Fruit fly (Drosophila melanogaster) whole organism, adult: ENCODE results near the gene PolI.

Source experiments
- CG11617 ChIP-seq: fragments of 200-800 bp; sonication (Bioruptor generic); optimal IDR thresholded peaks from 2 replicates; lab custom pipeline; 2017; ENCODE audit warnings: mild to moderate bottlenecking, missing biosample characterization, missing genetic modification reagents, missing genetic modification characterization
- CG12768 ChIP-seq: fragments of 200-800 bp; sonication (Bioruptor generic); optimal IDR thresholded peaks from 2 replicates; lab custom pipeline; 2017; ENCODE audit warnings: missing biosample characterization, missing genetic modification characterization, mild to moderate bottlenecking, moderate library complexity, missing genetic modification reagents
- CG14711 ChIP-seq: fragments of 200-800 bp; sonication (Bioruptor generic); optimal IDR thresholded peaks from 2 replicates; lab custom pipeline; 2018; ENCODE audit warnings: missing biosample characterization, mild to moderate bottlenecking, missing genetic modification characterization, moderate library complexity
- CG1620 ChIP-seq: fragments of 200-800 bp; sonication (Bioruptor generic); optimal IDR thresholded peaks from 2 replicates; lab custom pipeline; 2016; ENCODE audit warnings: missing biosample characterization, missing genetic modification characterization
- CG33017 ChIP-seq: fragments of 200-800 bp; sonication (Bioruptor generic); optimal IDR thresholded peaks from 2 replicates; lab custom pipeline; 2018; ENCODE audit warnings: missing biosample characterization, mild to moderate bottlenecking, missing genetic modification characterization, moderate library complexity
- CG5204 ChIP-seq: fragments of 200-800 bp; sonication (Bioruptor generic); optimal IDR thresholded peaks from 2 replicates; lab custom pipeline; 2016; ENCODE audit warnings: missing biosample characterization, missing genetic modification characterization
- CG7045 ChIP-seq: fragments of 200-800 bp; sonication (Bioruptor generic); optimal IDR thresholded peaks from 2 replicates; lab custom pipeline; 2017; ENCODE audit warnings: missing biosample characterization, mild to moderate bottlenecking, missing genetic modification characterization
- CG7101 ChIP-seq: fragments of 200-800 bp; sonication (Bioruptor generic); optimal IDR thresholded peaks from 2 replicates; lab custom pipeline; 2018; ENCODE audit warnings: missing biosample characterization, mild to moderate bottlenecking, missing genetic modification characterization, moderate library complexity
- Clk ChIP-seq: fragments of 200-800 bp; sonication (Bioruptor generic); optimal IDR thresholded peaks from 2 replicates; lab custom pipeline; 2017; ENCODE audit warnings: missing biosample characterization, missing genetic modification characterization
- Crg-1 ChIP-seq: fragments of 200-800 bp; sonication (Bioruptor generic); optimal IDR thresholded peaks from 2 replicates; lab custom pipeline; 2016; ENCODE audit warnings: missing biosample characterization, missing genetic modification characterization
- Hr96 ChIP-seq: fragments of 200-800 bp; sonication (Bioruptor generic); optimal IDR thresholded peaks from 2 replicates; lab custom pipeline; 2016; ENCODE audit warnings: missing biosample characterization, missing genetic modification characterization
- Mnt ChIP-seq: fragments of 200-800 bp; sonication (Bioruptor generic); optimal IDR thresholded peaks from 2 replicates; lab custom pipeline; 2016; ENCODE audit warnings: missing biosample characterization, mild to moderate bottlenecking, missing genetic modification characterization
- bab1 ChIP-seq: fragments of 200-800 bp; sonication (Bioruptor generic); optimal IDR thresholded peaks from 3 replicates; lab custom pipeline; 2019; ENCODE audit warnings: missing biosample characterization, mild to moderate bottlenecking, missing genetic modification characterization, moderate library complexity
- cic ChIP-seq: fragments of 200-800 bp; sonication (Bioruptor generic); optimal IDR thresholded peaks from 2 replicates; lab custom pipeline; 2017; ENCODE audit warnings: missing biosample characterization, mild to moderate bottlenecking, missing genetic modification characterization, moderate library complexity
- cnc ChIP-seq, 2 experiments: fragments of >200 bp; optimal IDR thresholded peaks; 2 replicates each; lab custom pipeline; 2017
- kay ChIP-seq: fragments of 200-800 bp; sonication (Bioruptor generic); peaks from one replicate; lab custom pipeline; 2016; ENCODE audit warnings: missing biosample characterization, missing genetic modification characterization, borderline replicate concordance
- ovo ChIP-seq: fragments of 200-800 bp; sonication (Bioruptor generic); optimal IDR thresholded peaks from 2 replicates; lab custom pipeline; 2016; ENCODE audit warnings: missing biosample characterization, missing genetic modification characterization
- pad ChIP-seq: fragments of 200-800 bp; sonication (Bioruptor generic); optimal IDR thresholded peaks from 3 replicates; lab custom pipeline; 2017; ENCODE audit warnings: missing biosample characterization, missing genetic modification characterization, mild to moderate bottlenecking, moderate library complexity, missing genetic modification reagents
- tj ChIP-seq: fragments of 200-800 bp; sonication (Bioruptor generic); optimal IDR thresholded peaks from 3 replicates; lab custom pipeline; 2017; ENCODE audit warnings: missing biosample characterization, mild to moderate bottlenecking, missing genetic modification characterization, moderate library complexity
- toe ChIP-seq: fragments of 200-800 bp; sonication (Bioruptor generic); optimal IDR thresholded peaks from 2 replicates; lab custom pipeline; 2016; ENCODE audit warnings: missing biosample characterization, missing genetic modification characterization

PolI gene

DNA sequence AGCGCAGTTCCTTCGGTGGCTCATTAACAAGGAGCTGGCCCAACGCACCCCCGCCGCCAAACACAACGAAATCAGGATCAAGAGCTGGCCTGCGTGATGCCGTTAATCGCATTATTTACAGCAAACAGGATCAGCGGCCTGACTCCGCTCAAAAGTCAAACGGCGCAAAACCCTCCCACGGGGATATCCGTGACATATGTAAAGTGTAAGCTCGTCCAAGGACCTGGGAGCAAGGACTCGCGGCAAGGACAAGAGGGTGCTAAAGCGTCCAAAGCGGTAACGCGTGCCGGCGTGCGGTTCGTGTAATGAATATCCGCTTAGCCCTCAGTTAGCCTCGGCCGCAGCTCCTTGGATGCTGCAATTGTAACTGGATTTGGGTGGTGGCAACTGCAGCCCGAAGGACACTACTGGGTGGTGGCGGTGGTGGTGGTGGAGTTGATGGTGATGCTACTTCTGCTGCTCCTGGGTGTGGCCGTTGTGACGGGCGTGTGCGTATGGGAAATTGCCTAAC, 7.8 kb upstream of the PolI start:
- TF ChIP-seq ovo (GFP tag; lab: Kevin White, UChicago) (no peak), cnc (optimal IDR thresholded peaks at IDR 0.05; lab: Kevin White, UChicago) (no peak), toe (GFP tag; lab: Kevin White, UChicago) (no peak), CG7045 (GFP tag; lab: Kevin White, UChicago) (no peak), CG12768 (GFP tag; lab: Kevin White, UChicago) (no peak), Clk (no peak)

DNA sequence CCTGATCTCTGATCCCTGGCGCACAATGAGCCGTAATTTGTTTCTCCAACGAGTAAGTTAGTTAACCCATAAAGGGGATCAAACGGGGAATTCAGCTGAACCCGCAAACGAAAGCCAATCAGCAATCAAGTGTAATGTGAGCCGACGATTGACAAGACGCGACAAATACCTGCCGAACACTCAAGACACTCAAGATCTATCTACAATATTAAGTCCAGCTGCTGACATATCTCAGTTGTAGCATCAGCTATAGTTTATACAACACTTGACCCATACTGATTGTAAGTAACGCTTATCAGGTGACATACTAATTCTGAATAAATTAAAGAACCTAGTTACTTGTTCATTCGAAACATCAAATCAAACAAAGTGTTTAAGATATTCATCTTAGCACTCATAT, 6.0 kb upstream of the PolI start:
- TF ChIP-seq CG14711 (tag; lab: Kevin White, UChicago): no peak
- no peak for TF ChIP-seq CG1620 (GFP tag; lab: Kevin White, UChicago)
- no peak for TF ChIP-seq CG7045 (GFP tag; lab: Kevin White, UChicago)
- TF ChIP-seq toe (GFP tag; lab: Kevin White, UChicago): no peak
- TF ChIP-seq cnc (optimal IDR thresholded peaks at IDR 0.05; lab: Kevin White, UChicago): no peak
- TF ChIP-seq tj (GFP tag; lab: Kevin White, UChicago): no peak
- no peak for TF ChIP-seq Hr96
- TF ChIP-seq Mnt (GFP tag; lab: Kevin White, UChicago): no peak
- TF ChIP-seq CG33017: no peak
- no peak for TF ChIP-seq CG11617 (GFP tag; lab: Kevin White, UChicago)
- TF ChIP-seq CG7101 (tag; lab: Kevin White, UChicago): no peak
- no peak for TF ChIP-seq kay (GFP tag; lab: Kevin White, UChicago)
- TF ChIP-seq pad (GFP tag; lab: Kevin White, UChicago): no peak
- no peak for TF ChIP-seq bab1 (GFP tag; lab: Kevin White, UChicago)
- TF ChIP-seq cic: no peak
- TF ChIP-seq ovo (GFP tag; lab: Kevin White, UChicago): no peak
- no peak for TF ChIP-seq CG5204 (GFP tag; lab: Kevin White, UChicago)

DNA sequence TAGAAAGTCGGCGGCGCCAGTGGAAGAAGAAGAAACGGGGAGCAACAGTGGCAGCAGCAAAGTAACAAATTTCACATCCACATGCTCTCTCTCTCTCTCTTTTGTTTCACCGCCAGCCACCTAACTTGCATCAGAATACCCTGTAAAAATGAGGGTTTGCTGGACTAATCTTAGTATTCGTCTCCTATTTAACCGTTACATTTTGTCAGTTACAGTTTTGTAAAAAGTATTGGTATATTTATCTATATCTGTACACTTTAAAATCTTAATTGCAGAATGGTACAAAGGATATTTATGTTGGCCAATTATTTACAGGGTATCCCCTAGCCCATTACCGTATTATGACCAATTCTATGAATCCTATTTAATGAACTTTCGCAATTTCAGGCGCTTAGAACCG, 557 bp downstream of the PolI start:
- no peak for TF ChIP-seq Mnt (GFP tag; lab: Kevin White, UChicago)
- no peak for TF ChIP-seq tj (GFP tag; lab: Kevin White, UChicago)
- no peak for TF ChIP-seq cic
- no peak for TF ChIP-seq toe (GFP tag; lab: Kevin White, UChicago)
- TF ChIP-seq ovo (GFP tag; lab: Kevin White, UChicago): no peak
- TF ChIP-seq Hr96: no peak
- no peak for TF ChIP-seq CG33017
- TF ChIP-seq CG11617 (GFP tag; lab: Kevin White, UChicago): no peak
- no peak for TF ChIP-seq Clk
- TF ChIP-seq CG14711 (tag; lab: Kevin White, UChicago): no peak
- no peak for TF ChIP-seq CG12768 (GFP tag; lab: Kevin White, UChicago)
- TF ChIP-seq pad (GFP tag; lab: Kevin White, UChicago): no peak

DNA sequence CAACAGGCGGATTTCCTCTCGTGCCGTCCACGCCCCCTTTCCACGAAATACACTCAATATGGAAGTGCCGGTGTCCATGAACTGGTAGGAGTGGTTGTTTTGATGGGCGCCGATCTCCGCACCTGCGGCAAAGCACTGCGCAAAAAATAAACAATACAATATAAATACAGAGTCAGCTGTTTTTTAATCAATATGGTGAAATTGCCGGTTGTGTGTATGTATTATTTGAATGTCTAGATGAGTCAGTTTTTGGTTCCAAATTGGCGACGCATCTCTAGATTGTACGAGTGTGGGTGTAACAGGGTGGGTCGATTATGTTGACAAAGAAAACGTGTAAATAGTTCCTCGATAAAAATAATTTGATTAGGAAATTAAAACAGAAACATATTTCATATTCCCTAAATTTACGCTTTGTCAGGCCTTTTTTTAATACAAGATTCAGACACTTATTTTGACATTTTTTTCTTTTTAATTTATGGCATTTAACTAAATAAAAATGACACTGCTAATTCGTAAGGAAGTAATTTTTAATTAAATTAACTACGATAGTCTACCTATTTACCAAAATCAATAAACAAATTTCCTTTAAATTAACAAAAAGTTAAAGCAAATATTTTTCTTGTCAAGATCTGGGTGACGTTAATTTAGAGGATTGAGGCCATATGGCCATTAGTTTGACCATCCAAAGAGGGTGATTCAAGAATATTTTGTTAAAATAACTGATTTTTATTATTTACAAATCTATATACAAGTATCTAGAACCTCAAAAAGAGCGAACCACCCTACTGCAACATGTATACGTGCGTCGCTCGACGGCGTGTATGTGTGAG, 6.4 kb downstream of the PolI start:
- peak; percentile 80 for TF ChIP-seq Clk
- peak; percentile 80 for TF ChIP-seq Crg-1 (GFP tag; lab: Kevin White, UChicago)
- TF ChIP-seq CG12768 (GFP tag; lab: Kevin White, UChicago): peak; percentile 94
- TF ChIP-seq Hr96: peak; percentile 89
- peak; percentile 92 for TF ChIP-seq CG7045 (GFP tag; lab: Kevin White, UChicago)
- peak; percentile 93 for TF ChIP-seq CG5204 (GFP tag; lab: Kevin White, UChicago)
- peak; percentile 73 for TF ChIP-seq CG14711 (tag; lab: Kevin White, UChicago)
- peak; percentile 80 for TF ChIP-seq tj (GFP tag; lab: Kevin White, UChicago)
- peak; percentile 87 for TF ChIP-seq CG7101 (tag; lab: Kevin White, UChicago)
- peak; percentile 60 for TF ChIP-seq ovo (GFP tag; lab: Kevin White, UChicago)
- TF ChIP-seq cic: peak; percentile 36
- TF ChIP-seq CG11617 (GFP tag; lab: Kevin White, UChicago): peak; percentile 97
- TF ChIP-seq toe (GFP tag; lab: Kevin White, UChicago): peak; percentile 90
- TF ChIP-seq Mnt (GFP tag; lab: Kevin White, UChicago): peak; percentile 53
- peak; percentile 75 for TF ChIP-seq pad (GFP tag; lab: Kevin White, UChicago)
- peak; percentile 67 for TF ChIP-seq CG1620 (GFP tag; lab: Kevin White, UChicago)
- peak; percentile 86 for TF ChIP-seq bab1 (GFP tag; lab: Kevin White, UChicago)
- peak; percentile 99 for TF ChIP-seq kay (GFP tag; lab: Kevin White, UChicago)
- TF ChIP-seq cnc (optimal IDR thresholded peaks at IDR 0.05; lab: Kevin White, UChicago): no peak
- peak; percentile 85 for TF ChIP-seq CG33017

DNA sequence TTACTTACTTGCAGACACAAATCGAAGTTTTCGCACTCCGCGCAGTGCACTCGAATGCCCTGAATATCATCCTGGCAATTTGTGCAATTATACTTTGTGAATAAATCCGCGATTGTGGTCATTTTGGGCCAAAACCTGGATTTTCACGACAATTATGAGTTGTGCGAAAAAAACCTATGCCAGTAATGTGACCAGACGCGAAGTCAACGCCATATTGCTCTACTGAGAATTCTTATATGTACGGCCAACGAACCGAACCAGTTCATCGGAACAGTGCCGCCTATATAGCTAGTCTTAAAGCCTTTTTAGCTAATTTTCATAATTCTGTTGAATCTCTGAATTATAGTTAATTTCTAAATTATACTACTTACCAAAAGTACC, 7.0 kb downstream of the PolI start, which contains the start of gene Ada2b:
Gene Ada2b (minus strand): TSS at position 214 of the 381 bp plus-strand sequence.
- peak; percentile 33 for TF ChIP-seq Mnt (GFP tag; lab: Kevin White, UChicago)
- no peak for TF ChIP-seq Crg-1 (GFP tag; lab: Kevin White, UChicago)

DNA sequence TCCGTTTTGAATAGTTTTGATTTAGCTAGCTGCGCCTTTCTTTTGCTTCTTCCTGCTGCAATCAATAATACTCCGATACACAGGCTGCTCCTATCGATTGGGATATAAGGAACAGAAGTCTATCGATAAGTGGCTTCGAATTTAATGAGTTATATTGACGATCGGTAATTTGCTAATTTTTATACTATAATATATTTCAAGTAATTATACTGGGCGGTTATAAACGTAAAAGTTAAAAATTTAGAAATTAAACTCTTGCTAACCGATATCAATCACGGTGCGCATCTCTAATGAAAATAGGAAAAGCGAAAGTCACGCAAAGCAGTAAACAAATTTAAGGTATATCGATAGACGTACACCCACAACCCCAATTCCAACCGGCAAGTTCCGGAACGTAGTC, 10.4 kb downstream of the PolI start, which contains the start of the genes CG9636, CG18749 and CG33722:
Gene CG9636 (minus strand): TSS at position 73 of the 400 bp plus-strand sequence.
Gene CG18749 (plus strand): TSS at position 336 of the 400 bp plus-strand sequence.
Gene CG33722 (plus strand): TSS at position 336 of the 400 bp plus-strand sequence.
- TF ChIP-seq CG1620 (GFP tag; lab: Kevin White, UChicago) (peak; percentile 62), Hr96 (peak; percentile 70), CG7101 (tag; lab: Kevin White, UChicago) (peak; percentile 62), CG5204 (GFP tag; lab: Kevin White, UChicago) (peak; percentile 59), CG14711 (tag; lab: Kevin White, UChicago) (peak; percentile 78), toe (GFP tag; lab: Kevin White, UChicago) (peak; percentile 83), Mnt (GFP tag; lab: Kevin White, UChicago) (peak; percentile 75), tj (GFP tag; lab: Kevin White, UChicago) (peak; percentile 53), bab1 (GFP tag; lab: Kevin White, UChicago) (peak; percentile 78), cnc (optimal IDR thresholded peaks at IDR 0.05; lab: Kevin White, UChicago) (peak; percentile 90 to 95), Clk (peak; percentile 38), ovo (GFP tag; lab: Kevin White, UChicago) (peak; percentile 5), CG33017 (peak; percentile 57), cic (peak; percentile 31), Crg-1 (GFP tag; lab: Kevin White, UChicago) (peak; percentile 53), CG12768 (GFP tag; lab: Kevin White, UChicago) (peak; percentile 21), kay (GFP tag; lab: Kevin White, UChicago) (peak; percentile 96), pad (GFP tag; lab: Kevin White, UChicago) (peak; percentile 37), CG11617 (GFP tag; lab: Kevin White, UChicago) (peak; percentile 75), CG7045 (GFP tag; lab: Kevin White, UChicago) (peak; percentile 39)
